Fruit fly (Drosophila melanogaster) whole organism, embryonic: ENCODE results near the gene CG14230.

ENCODE experiments used
- Abd-B ChIP-seq: fragments of 200-800 bp; sonication (Bioruptor generic); optimal IDR thresholded peaks from 2 replicates; lab custom pipeline; 2018; ENCODE audit warnings: missing biosample characterization, mild to moderate bottlenecking, missing genetic modification characterization, moderate library complexity
- CG12391 ChIP-seq: fragments of 200-800 bp; sonication (Bioruptor generic); optimal IDR thresholded peaks from 3 replicates; lab custom pipeline; 2018; ENCODE audit warnings: missing biosample characterization, mild to moderate bottlenecking, missing genetic modification characterization, moderate library complexity
- CG13775 ChIP-seq: fragments of 200-800 bp; sonication (Bioruptor generic); optimal IDR thresholded peaks from 3 replicates; lab custom pipeline; 2017; ENCODE audit warnings: missing biosample characterization, mild to moderate bottlenecking, missing genetic modification characterization
- CG14050 ChIP-seq: fragments of 200-800 bp; sonication (Bioruptor generic); IDR thresholded peaks from 3 replicates; pipeline ENCODE4 v1.3.6; 2022; ENCODE audit warnings: missing biosample characterization, missing genetic modification characterization
- CG2129 ChIP-seq: fragments of 200-800 bp; sonication (Bioruptor generic); IDR thresholded peaks from 2 replicates; pipeline ENCODE4 v1.3.6; 2022; ENCODE audit warnings: missing biosample characterization, missing genetic modification characterization; ENCODE audit not compliant: partially characterized antibody
- CG3838 ChIP-seq: fragments of 200-800 bp; sonication (Bioruptor generic); optimal IDR thresholded peaks from 3 replicates; lab custom pipeline; 2016; ENCODE audit warnings: missing biosample characterization, missing genetic modification characterization
- CG4707 ChIP-seq: fragments of 200-800 bp; sonication (Bioruptor generic); optimal IDR thresholded peaks from 2 replicates; lab custom pipeline; 2018; ENCODE audit warnings: missing biosample characterization, mild to moderate bottlenecking, missing genetic modification characterization, moderate library complexity
- fd3F ChIP-seq: fragments of 200-800 bp; sonication (Bioruptor generic); optimal IDR thresholded peaks from 2 replicates; lab custom pipeline; 2018; ENCODE audit warnings: missing biosample characterization, mild to moderate bottlenecking, missing genetic modification characterization, moderate library complexity

dm6 chrX:19711936-19712335 lies 8.0 kb downstream of the CG14230 start:
- TF ChIP-seq CG14050 (GFP tag; lab: Robert Waterston, UW): no peak
- no peak for TF ChIP-seq CG3838
- TF ChIP-seq fd3F: no peak
- no peak for TF ChIP-seq CG2129 (GFP tag; lab: Robert Waterston, UW)
- no peak for TF ChIP-seq CG12391 (tag; lab: Kevin White, UChicago)
- TF ChIP-seq CG13775 (GFP tag; lab: Kevin White, UChicago): no peak
- TF ChIP-seq Abd-B: no peak
- no peak for TF ChIP-seq CG4707 (GFP tag; lab: Kevin White, UChicago)
